Fruit fly (Drosophila melanogaster) whole organism, embryonic: Measurements from ENCODE around the gene CG12643.
A peak's percentile ranks its signal among the peaks of the same experiment; 100 is the strongest.

Experiments
- Adf1 ChIP-seq: fragments of 200-800 bp; sonication (Bioruptor generic); IDR thresholded peaks from 2 replicates; pipeline ENCODE4 v1.3.6; 2022; ENCODE audit warnings: missing biosample characterization, missing genetic modification characterization
- Blimp-1 ChIP-seq: fragments of 200-800 bp; sonication (Bioruptor generic); optimal IDR thresholded peaks from 3 replicates; lab custom pipeline; 2018; ENCODE audit warnings: missing biosample characterization, missing genetic modification characterization, mild to moderate bottlenecking, moderate library complexity, missing genetic modification reagents
- CG10321 ChIP-seq: fragments of 200-800 bp; sonication (Bioruptor generic); IDR thresholded peaks from 2 replicates; pipeline ENCODE4 v1.3.6; 2022; ENCODE audit warnings: missing biosample characterization, missing genetic modification characterization
- CG10431 ChIP-seq: fragments of 200-800 bp; sonication (Bioruptor generic); optimal IDR thresholded peaks from 3 replicates; lab custom pipeline; 2018; ENCODE audit warnings: missing biosample characterization, mild to moderate bottlenecking, missing genetic modification characterization
- CG10462 ChIP-seq: fragments of 200-800 bp; sonication (Bioruptor generic); optimal IDR thresholded peaks from 2 replicates; lab custom pipeline; 2016; ENCODE audit warnings: missing biosample characterization, missing genetic modification characterization
- CG10565 ChIP-seq: fragments of 200-800 bp; sonication (Bioruptor generic); optimal IDR thresholded peaks from 3 replicates; lab custom pipeline; 2016; ENCODE audit warnings: missing biosample characterization, mild to moderate bottlenecking, missing genetic modification characterization
- CG11504 ChIP-seq: fragments of 200-800 bp; sonication (Bioruptor generic); optimal IDR thresholded peaks from 3 replicates; lab custom pipeline; 2019; ENCODE audit warnings: missing biosample characterization, mild to moderate bottlenecking, missing genetic modification characterization, moderate library complexity
- CG12659 ChIP-seq: fragments of 200-800 bp; sonication (Bioruptor generic); optimal IDR thresholded peaks from 3 replicates; lab custom pipeline; 2017; ENCODE audit warnings: mild to moderate bottlenecking, missing biosample characterization, missing genetic modification reagents, missing genetic modification characterization
- CG13424 ChIP-seq: fragments of 200-800 bp; sonication (Bioruptor generic); optimal IDR thresholded peaks from 2 replicates; lab custom pipeline; 2019; ENCODE audit warnings: missing biosample characterization, mild to moderate bottlenecking, missing genetic modification characterization, moderate library complexity
- CG15479 ChIP-seq: fragments of 200-800 bp; sonication (Bioruptor generic); optimal IDR thresholded peaks from 3 replicates; lab custom pipeline; 2019; ENCODE audit warnings: missing biosample characterization, mild to moderate bottlenecking, missing genetic modification characterization, moderate library complexity
- CG1647 ChIP-seq: fragments of 200-800 bp; sonication (Bioruptor generic); optimal IDR thresholded peaks from 3 replicates; lab custom pipeline; 2016; ENCODE audit warnings: missing biosample characterization, missing genetic modification characterization
- CG2889 ChIP-seq: fragments of 200-800 bp; sonication (Bioruptor generic); IDR thresholded peaks from 3 replicates; pipeline ENCODE4 v1.3.6; 2022; ENCODE audit warnings: missing biosample characterization, missing genetic modification characterization
- CG32767 ChIP-seq: fragments of 200-800 bp; sonication (Bioruptor generic); IDR thresholded peaks from 2 replicates; pipeline ENCODE4 v1.3.6; 2022; ENCODE audit warnings: missing biosample characterization, missing genetic modification characterization
- CG4404 ChIP-seq: fragments of 200-800 bp; sonication (Bioruptor generic); IDR thresholded peaks from 2 replicates; pipeline ENCODE4 v1.3.6; 2022; ENCODE audit warnings: missing biosample characterization, missing genetic modification characterization
- CG7987 ChIP-seq: fragments of 200-800 bp; sonication (Bioruptor generic); optimal IDR thresholded peaks from 2 replicates; lab custom pipeline; 2018; ENCODE audit warnings: missing biosample characterization, mild to moderate bottlenecking, missing genetic modification characterization, moderate library complexity
- CG8281 ChIP-seq: fragments of 200-800 bp; sonication (Bioruptor generic); optimal IDR thresholded peaks from 2 replicates; lab custom pipeline; 2018; ENCODE audit warnings: missing biosample characterization, mild to moderate bottlenecking, missing genetic modification characterization, moderate library complexity
- CG8478 ChIP-seq: fragments of >200 bp; optimal IDR thresholded peaks from 2 replicates; lab custom pipeline; 2018
- CG9727 ChIP-seq: fragments of 200-800 bp; sonication (Bioruptor generic); optimal IDR thresholded peaks from 3 replicates; lab custom pipeline; 2017; ENCODE audit warnings: missing biosample characterization, mild to moderate bottlenecking, missing genetic modification characterization
- D ChIP-seq, 2 experiments: fragments of 200-800 bp in 1 of 2; fragments of >200 bp in 1 of 2; sonication (Bioruptor generic) in 1 of 2; optimal IDR thresholded peaks; 2 replicates in 1 of 2; 3 replicates in 1 of 2; lab custom pipeline; 2017; ENCODE audit warnings: mild to moderate bottlenecking in 1 of 2, missing biosample characterization in 1 of 2, missing genetic modification characterization in 1 of 2, missing genetic modification reagents in 1 of 2
- Dad ChIP-seq: fragments of 200-800 bp; sonication (Bioruptor generic); optimal IDR thresholded peaks from 3 replicates; lab custom pipeline; 2016; ENCODE audit warnings: missing biosample characterization, missing genetic modification characterization
- H2.0 ChIP-seq: fragments of 200-800 bp; sonication (Bioruptor generic); IDR thresholded peaks from 2 replicates; pipeline ENCODE4 v1.3.6; 2022; ENCODE audit warnings: missing biosample characterization, missing genetic modification characterization
- Hey ChIP-seq: fragments of 200-800 bp; sonication (Bioruptor generic); optimal IDR thresholded peaks from 3 replicates; lab custom pipeline; 2018; ENCODE audit warnings: missing biosample characterization, mild to moderate bottlenecking, missing genetic modification characterization
- PHDP ChIP-seq: fragments of 200-800 bp; sonication (Bioruptor generic); optimal IDR thresholded peaks from 3 replicates; lab custom pipeline; 2018; ENCODE audit warnings: missing biosample characterization, mild to moderate bottlenecking, missing genetic modification characterization, moderate library complexity
- Sin3A ChIP-seq: fragments of >200 bp; optimal IDR thresholded peaks from 2 replicates; lab custom pipeline; 2018
- Sry-δ ChIP-seq: fragments of 200-800 bp; sonication (Bioruptor generic); optimal IDR thresholded peaks from 2 replicates; lab custom pipeline; 2016; ENCODE audit warnings: missing biosample characterization, missing genetic modification characterization
- Vsx1 ChIP-seq: fragments of 200-800 bp; sonication (Bioruptor generic); optimal IDR thresholded peaks from 2 replicates; lab custom pipeline; 2017; ENCODE audit warnings: missing biosample characterization, mild to moderate bottlenecking, missing genetic modification characterization, missing genetic modification reagents
- az2 ChIP-seq: fragments of 200-800 bp; sonication (Bioruptor generic); optimal IDR thresholded peaks from 3 replicates; lab custom pipeline; 2016; ENCODE audit warnings: missing biosample characterization, missing genetic modification characterization
- btn ChIP-seq: fragments of 200-800 bp; sonication (Bioruptor generic); optimal IDR thresholded peaks from 2 replicates; lab custom pipeline; 2016; ENCODE audit warnings: missing biosample characterization, missing genetic modification characterization
- chm ChIP-seq: fragments of 200-800 bp; sonication (Bioruptor generic); IDR thresholded peaks from 2 replicates; pipeline ENCODE4 v1.3.6; 2022; ENCODE audit warnings: missing biosample characterization, missing genetic modification characterization
- dmrt11E ChIP-seq: fragments of 200-800 bp; sonication (Bioruptor generic); optimal IDR thresholded peaks from 3 replicates; lab custom pipeline; 2018; ENCODE audit warnings: missing biosample characterization, mild to moderate bottlenecking, missing genetic modification characterization, moderate library complexity
- exex ChIP-seq: fragments of 200-800 bp; sonication (Bioruptor generic); optimal IDR thresholded peaks from 4 replicates; lab custom pipeline; 2018; ENCODE audit warnings: missing biosample characterization, mild to moderate bottlenecking, missing genetic modification characterization, moderate library complexity
- fu2 ChIP-seq: fragments of 200-800 bp; sonication (Bioruptor generic); optimal IDR thresholded peaks from 2 replicates; lab custom pipeline; 2016; ENCODE audit warnings: missing biosample characterization, missing genetic modification characterization
- gsb ChIP-seq: fragments of 200-800 bp; sonication (Bioruptor generic); IDR thresholded peaks from 2 replicates; pipeline ENCODE4 v1.3.6; 2022; ENCODE audit warnings: missing biosample characterization, missing genetic modification characterization
- insv ChIP-seq, 2 experiments: fragments of 200-800 bp; sonication (Bioruptor generic); optimal IDR thresholded peaks; 3 replicates each; lab custom pipeline; 2016 to 2018; ENCODE audit warnings: missing biosample characterization in 2 of 2, missing genetic modification characterization in 2 of 2
- jigr1 ChIP-seq: fragments of 200-800 bp; sonication (Bioruptor generic); IDR thresholded peaks from 3 replicates; pipeline ENCODE4 v1.3.6; 2022; ENCODE audit warnings: missing biosample characterization, missing genetic modification characterization
- mam ChIP-seq: fragments of 200-800 bp; sonication (Bioruptor generic); optimal IDR thresholded peaks from 3 replicates; lab custom pipeline; 2016; ENCODE audit warnings: missing biosample characterization, missing genetic modification characterization
- p53 ChIP-seq: fragments of 200-800 bp; sonication (Bioruptor generic); optimal IDR thresholded peaks from 2 replicates; lab custom pipeline; 2016; ENCODE audit warnings: missing biosample characterization, missing genetic modification characterization
- pnt ChIP-seq: fragments of 200-800 bp; sonication (Bioruptor generic); optimal IDR thresholded peaks from 3 replicates; lab custom pipeline; 2016; ENCODE audit warnings: missing biosample characterization, missing genetic modification characterization
- salm ChIP-seq: fragments of 200-800 bp; sonication (Bioruptor generic); optimal IDR thresholded peaks from 2 replicates; lab custom pipeline; 2018; ENCODE audit warnings: missing biosample characterization, mild to moderate bottlenecking, missing genetic modification characterization
- seq ChIP-seq: fragments of 200-800 bp; sonication (Bioruptor generic); IDR thresholded peaks from 2 replicates; pipeline ENCODE4 v1.3.6; 2022; ENCODE audit warnings: missing biosample characterization, missing genetic modification characterization
- shn ChIP-seq: fragments of 200-800 bp; sonication (Bioruptor generic); optimal IDR thresholded peaks from 3 replicates; lab custom pipeline; 2016; ENCODE audit warnings: missing biosample characterization, missing genetic modification characterization
- so ChIP-seq: fragments of 200-800 bp; sonication (Bioruptor generic); IDR thresholded peaks from 3 replicates; pipeline ENCODE4 v1.3.6; 2022; ENCODE audit warnings: missing biosample characterization, missing genetic modification characterization
- twi ChIP-seq: fragments of 200-800 bp; optimal IDR thresholded peaks from 2 replicates; lab custom pipeline; 2019; ENCODE audit warnings: missing biosample characterization, mild to moderate bottlenecking, missing genetic modification characterization, moderate library complexity
- zen2 ChIP-seq: fragments of 200-800 bp; sonication (Bioruptor generic); IDR thresholded peaks from 3 replicates; pipeline ENCODE4 v1.3.6; 2022; ENCODE audit warnings: missing biosample characterization, missing genetic modification characterization; ENCODE audit not compliant: partially characterized antibody
- zf30C ChIP-seq: fragments of 200-800 bp; sonication (Bioruptor generic); optimal IDR thresholded peaks from 3 replicates; lab custom pipeline; 2018; ENCODE audit warnings: missing biosample characterization, mild to moderate bottlenecking, missing genetic modification characterization

The CG12643 gene

dm6 chrX:10265213-10266017 is at the start of gene CG12643 (continued):
- TF ChIP-seq Sry-δ (GFP tag; lab: Kevin White, UChicago) (peak; percentile 62), CG7987 (GFP tag; lab: Kevin White, UChicago) (peak; percentile 64), fu2 (GFP tag; lab: Kevin White, UChicago) (peak; percentile 93), CG10462 (GFP tag; lab: Kevin White, UChicago) (peak; percentile 76), CG12659 (GFP tag; lab: Kevin White, UChicago) (peak; percentile 85), CG2889 (peak; percentile 84), salm (tag; lab: Kevin White, UChicago) (peak; percentile 61), H2.0 (GFP tag; lab: Robert Waterston, UW) (peak; percentile 90), p53 (GFP tag; lab: Kevin White, UChicago) (peak; percentile 83), CG10431 (GFP tag; lab: Kevin White, UChicago) (peak; percentile 66), chm (GFP tag; lab: Robert Waterston, UW) (peak; percentile 94), Sin3A (lab: Kevin White, UChicago) (no peak), Hey (tag; lab: Kevin White, UChicago) (peak; percentile 26), exex (tag; lab: Kevin White, UChicago) (peak; percentile 49), mam (GFP tag; lab: Kevin White, UChicago) (peak; percentile 91), Dad (GFP tag; lab: Kevin White, UChicago) (peak; percentile 91), zf30C (GFP tag; lab: Kevin White, UChicago) (peak; percentile 91), CG10565 (GFP tag; lab: Kevin White, UChicago) (peak; percentile 85), CG9727 (GFP tag; lab: Kevin White, UChicago) (peak; percentile 85), CG8281 (peak; percentile 46), zen2 (no peak), CG1647 (GFP tag; lab: Kevin White, UChicago) (peak; percentile 87), CG15479 (no peak), insv (GFP tag; optimal IDR thresholded peaks at IDR 0.05; lab: Kevin White, UChicago) (peak; percentile 27 to 70), dmrt11E (peak; percentile 67), twi (tag; lab: Kevin White, UChicago) (peak; percentile 62), pnt (peak; percentile 93), so (GFP tag; lab: Robert Waterston, UW) (peak; percentile 86), btn (GFP tag; lab: Kevin White, UChicago) (peak; percentile 94), CG4404 (GFP tag; lab: Robert Waterston, UW) (peak; percentile 69), jigr1 (GFP tag; lab: Robert Waterston, UW) (peak; percentile 81), CG11504 (tag; lab: Kevin White, UChicago) (peak; percentile 86), seq (GFP tag; lab: Robert Waterston, UW) (peak; percentile 89), CG10321 (GFP tag; lab: Robert Waterston, UW) (peak; percentile 43; the same call in 1 of the 2 replicates), az2 (GFP tag; lab: Kevin White, UChicago) (peak; percentile 91), PHDP (tag; lab: Kevin White, UChicago) (peak; percentile 84), D (optimal IDR thresholded peaks at IDR 0.05; lab: Kevin White, UChicago) (no peak), D (GFP tag; optimal IDR thresholded peaks at IDR 0.05; lab: Kevin White, UChicago) (peak; percentile 94), CG13424 (tag; lab: Kevin White, UChicago) (peak; percentile 88), CG32767 (GFP tag; lab: Robert Waterston, UW) (peak; percentile 86; the same call in 1 of the 2 replicates), Vsx1 (peak; percentile 67), shn (GFP tag; lab: Kevin White, UChicago) (peak; percentile 93), Blimp-1 (GFP tag; lab: Kevin White, UChicago) (peak; percentile 91), Adf1 (GFP tag; lab: Robert Waterston, UW) (peak; percentile 30), CG8478 (lab: Kevin White, UChicago) (no peak), gsb (GFP tag; lab: Robert Waterston, UW) (peak; percentile 81)
- TF ChIP-seq, all 482 proteins: peak for 423
